Fruit fly (Drosophila melanogaster) whole organism, embryonic: ENCODE results near the gene CG4615.

Experiments
- Abd-B ChIP-seq: fragments of 200-800 bp; sonication (Bioruptor generic); optimal IDR thresholded peaks from 2 replicates; lab custom pipeline; 2018; ENCODE audit warnings: missing biosample characterization, mild to moderate bottlenecking, missing genetic modification characterization, moderate library complexity
- Aef1 ChIP-seq: fragments of 200-800 bp; sonication (Bioruptor generic); IDR thresholded peaks from 3 replicates; pipeline ENCODE4 v1.3.6; 2022; ENCODE audit warnings: missing biosample characterization, missing genetic modification characterization
- Atf3 ChIP-seq: fragments of 200-800 bp; sonication (Bioruptor generic); optimal IDR thresholded peaks from 3 replicates; lab custom pipeline; 2016; ENCODE audit warnings: missing biosample characterization, missing genetic modification characterization
- Bteb2 ChIP-seq: fragments of 200-800 bp; sonication (Bioruptor generic); optimal IDR thresholded peaks from 2 replicates; lab custom pipeline; 2016; ENCODE audit warnings: missing biosample characterization, missing genetic modification characterization
- CG11560 ChIP-seq: fragments of 200-800 bp; sonication (Bioruptor generic); IDR thresholded peaks from 3 replicates; pipeline ENCODE4 v1.3.6; 2022; ENCODE audit warnings: missing biosample characterization, missing genetic modification characterization
- CG13123 ChIP-seq: fragments of 200-800 bp; sonication (Bioruptor generic); optimal IDR thresholded peaks from 2 replicates; lab custom pipeline; 2016; ENCODE audit warnings: missing biosample characterization, missing genetic modification characterization
- CG13424 ChIP-seq: fragments of 200-800 bp; sonication (Bioruptor generic); optimal IDR thresholded peaks from 2 replicates; lab custom pipeline; 2019; ENCODE audit warnings: missing biosample characterization, mild to moderate bottlenecking, missing genetic modification characterization, moderate library complexity
- CG13894 ChIP-seq: fragments of 200-800 bp; sonication (Bioruptor generic); optimal IDR thresholded peaks from 3 replicates; lab custom pipeline; 2018; ENCODE audit warnings: missing biosample characterization, mild to moderate bottlenecking, missing genetic modification characterization, moderate library complexity
- CG15269 ChIP-seq: fragments of 200-800 bp; sonication (Bioruptor generic); optimal IDR thresholded peaks from 2 replicates; lab custom pipeline; 2018; ENCODE audit warnings: missing biosample characterization, mild to moderate bottlenecking, missing genetic modification characterization, moderate library complexity
- CG16813 ChIP-seq: fragments of 200-800 bp; sonication (Bioruptor generic); IDR thresholded peaks from 3 replicates; pipeline ENCODE4 v1.3.6; 2022; ENCODE audit warnings: missing biosample characterization, missing genetic modification characterization; ENCODE audit not compliant: partially characterized antibody
- CG16815 ChIP-seq: fragments of 200-800 bp; sonication (Bioruptor generic); optimal IDR thresholded peaks from 3 replicates; lab custom pipeline; 2017; ENCODE audit warnings: missing biosample characterization, mild to moderate bottlenecking, missing genetic modification characterization
- CG2129 ChIP-seq: fragments of 200-800 bp; sonication (Bioruptor generic); IDR thresholded peaks from 2 replicates; pipeline ENCODE4 v1.3.6; 2022; ENCODE audit warnings: missing biosample characterization, missing genetic modification characterization; ENCODE audit not compliant: partially characterized antibody
- CG2199 ChIP-seq: fragments of 200-800 bp; sonication (Bioruptor generic); IDR thresholded peaks from 3 replicates; pipeline ENCODE4 v1.3.6; 2022; ENCODE audit warnings: missing biosample characterization, missing genetic modification characterization
- CG2712 ChIP-seq: fragments of 200-800 bp; optimal IDR thresholded peaks from 3 replicates; lab custom pipeline; 2019; ENCODE audit warnings: missing biosample characterization, mild to moderate bottlenecking, missing genetic modification characterization, moderate library complexity
- CG30431 ChIP-seq: fragments of 200-800 bp; sonication (Bioruptor generic); optimal IDR thresholded peaks from 2 replicates; lab custom pipeline; 2017; ENCODE audit warnings: missing biosample characterization, missing genetic modification characterization
- CG3065 ChIP-seq: fragments of 200-800 bp; sonication (Bioruptor generic); optimal IDR thresholded peaks from 2 replicates; lab custom pipeline; 2016; ENCODE audit warnings: missing biosample characterization, missing genetic modification characterization
- CG3281 ChIP-seq: fragments of 200-800 bp; sonication (Bioruptor generic); optimal IDR thresholded peaks from 3 replicates; lab custom pipeline; 2017; ENCODE audit warnings: missing biosample characterization, mild to moderate bottlenecking, missing genetic modification characterization
- CG42726 ChIP-seq: fragments of 200-800 bp; sonication (Bioruptor generic); IDR thresholded peaks from 2 replicates; pipeline ENCODE4 v1.3.6; 2022; ENCODE audit warnings: missing biosample characterization, missing genetic modification characterization; ENCODE audit not compliant: partially characterized antibody
- CG7357 ChIP-seq: fragments of 200-800 bp; sonication (Bioruptor generic); IDR thresholded peaks from 3 replicates; pipeline ENCODE4 v1.3.6; 2022; ENCODE audit warnings: missing biosample characterization, missing genetic modification characterization
- CG9609 ChIP-seq: fragments of 200-800 bp; sonication (Bioruptor generic); optimal IDR thresholded peaks from 3 replicates; lab custom pipeline; 2016; ENCODE audit warnings: missing biosample characterization, missing genetic modification characterization
- Camta ChIP-seq: fragments of 200-800 bp; sonication (Bioruptor generic); optimal IDR thresholded peaks from 2 replicates; lab custom pipeline; 2016; ENCODE audit warnings: missing biosample characterization, missing genetic modification characterization
- Chrac-16 ChIP-seq: fragments of 200-800 bp; sonication (Bioruptor generic); optimal IDR thresholded peaks from 3 replicates; lab custom pipeline; 2016; ENCODE audit warnings: missing biosample characterization, missing genetic modification characterization
- CoRest ChIP-seq: fragments of 200-800 bp; sonication (Bioruptor generic); optimal IDR thresholded peaks from 3 replicates; lab custom pipeline; 2018; ENCODE audit warnings: missing biosample characterization, mild to moderate bottlenecking, missing genetic modification characterization, moderate library complexity
- Deaf1 ChIP-seq: fragments of 200-800 bp; optimal IDR thresholded peaks from 3 replicates; lab custom pipeline; 2019; ENCODE audit warnings: missing biosample characterization, mild to moderate bottlenecking, missing genetic modification characterization, moderate library complexity
- E2f1 ChIP-seq: fragments of 200-800 bp; sonication (Bioruptor generic); IDR thresholded peaks from 2 replicates; pipeline ENCODE4 v1.3.6; 2022; ENCODE audit warnings: missing biosample characterization, missing genetic modification characterization
- Hr51 ChIP-seq, 2 experiments: fragments of 200-800 bp; sonication (Bioruptor generic); optimal IDR thresholded peaks; 2 replicates in 1 of 2; 3 replicates in 1 of 2; lab custom pipeline; 2016 to 2018; ENCODE audit warnings: missing biosample characterization in 2 of 2, missing genetic modification characterization in 2 of 2, mild to moderate bottlenecking in 1 of 2, moderate library complexity in 1 of 2
- Oli ChIP-seq: fragments of 200-800 bp; sonication (Bioruptor generic); optimal IDR thresholded peaks from 2 replicates; lab custom pipeline; 2018; ENCODE audit warnings: missing biosample characterization, mild to moderate bottlenecking, missing genetic modification characterization, moderate library complexity
- Opbp ChIP-seq: fragments of 200-800 bp; sonication (Bioruptor generic); IDR thresholded peaks from 3 replicates; pipeline ENCODE4 v1.3.6; 2022; ENCODE audit warnings: missing biosample characterization, missing genetic modification characterization; ENCODE audit not compliant: partially characterized antibody
- bowl ChIP-seq: fragments of 200-800 bp; sonication (Bioruptor generic); IDR thresholded peaks from 2 replicates; pipeline ENCODE4 v1.3.6; 2022; ENCODE audit warnings: missing biosample characterization, missing genetic modification characterization
- chif ChIP-seq, 2 experiments: fragments of 200-800 bp; sonication (Bioruptor generic); optimal IDR thresholded peaks; 3 replicates each; lab custom pipeline; 2016; ENCODE audit warnings: missing biosample characterization in 2 of 2, missing genetic modification characterization in 2 of 2
- chm ChIP-seq: fragments of 200-800 bp; sonication (Bioruptor generic); IDR thresholded peaks from 2 replicates; pipeline ENCODE4 v1.3.6; 2022; ENCODE audit warnings: missing biosample characterization, missing genetic modification characterization
- dmrt11E ChIP-seq: fragments of 200-800 bp; sonication (Bioruptor generic); optimal IDR thresholded peaks from 3 replicates; lab custom pipeline; 2018; ENCODE audit warnings: missing biosample characterization, mild to moderate bottlenecking, missing genetic modification characterization, moderate library complexity
- en ChIP-seq: fragments of 200-800 bp; sonication (Bioruptor generic); optimal IDR thresholded peaks from 2 replicates; lab custom pipeline; 2016; ENCODE audit warnings: missing biosample characterization, missing genetic modification characterization
- gcm ChIP-seq: fragments of 200-800 bp; sonication (Bioruptor generic); optimal IDR thresholded peaks from 2 replicates; lab custom pipeline; 2019; ENCODE audit warnings: missing biosample characterization, mild to moderate bottlenecking, missing genetic modification characterization, moderate library complexity
- gcm2 ChIP-seq: fragments of 200-800 bp; sonication (Bioruptor generic); optimal IDR thresholded peaks from 2 replicates; lab custom pipeline; 2016; ENCODE audit warnings: missing biosample characterization, missing genetic modification characterization
- gt ChIP-seq: fragments of 200-800 bp; sonication (Bioruptor generic); IDR thresholded peaks from 2 replicates; pipeline ENCODE4 v1.3.6; 2022; ENCODE audit warnings: missing biosample characterization, missing genetic modification characterization
- lola ChIP-seq, 3 experiments: fragments of >200 bp in 2 of 3; fragments of 200-800 bp in 1 of 3; sonication (Bioruptor generic) in 1 of 3; optimal IDR thresholded peaks; 2 replicates each; lab custom pipeline; 2017 to 2019; ENCODE audit warnings: missing biosample characterization in 3 of 3, missing genetic modification characterization in 3 of 3, mild to moderate bottlenecking in 1 of 3, moderate library complexity in 1 of 3
- maf-S ChIP-seq: fragments of 200-800 bp; sonication (Bioruptor generic); optimal IDR thresholded peaks from 2 replicates; lab custom pipeline; 2016; ENCODE audit warnings: missing biosample characterization, missing genetic modification characterization
- mld ChIP-seq: fragments of 200-800 bp; sonication (Bioruptor generic); IDR thresholded peaks from 3 replicates; pipeline ENCODE4 v1.3.6; 2022; ENCODE audit warnings: missing biosample characterization, missing genetic modification characterization; ENCODE audit not compliant: partially characterized antibody
- nerfin-1 ChIP-seq: fragments of 200-800 bp; sonication (Bioruptor generic); optimal IDR thresholded peaks from 3 replicates; lab custom pipeline; 2019; ENCODE audit warnings: missing biosample characterization, mild to moderate bottlenecking, missing genetic modification characterization, moderate library complexity
- prd ChIP-seq, 3 experiments: fragments of >200 bp in 2 of 3; fragments of 200-800 bp in 1 of 3; sonication (Bioruptor generic) in 1 of 3; optimal IDR thresholded peaks in 2 of 3; IDR thresholded peaks in 1 of 3; 2 replicates in 2 of 3; 3 replicates in 1 of 3; pipeline versions ENCODE4 v1.3.6 to Lab custom; 2017 to 2022; ENCODE audit warnings: missing biosample characterization in 1 of 3, missing genetic modification characterization in 1 of 3
- pzg ChIP-seq: fragments of 200-800 bp; sonication (Bioruptor generic); optimal IDR thresholded peaks from 3 replicates; lab custom pipeline; 2018; ENCODE audit warnings: missing biosample characterization, mild to moderate bottlenecking, missing genetic modification characterization, moderate library complexity
- sc ChIP-seq, 3 experiments: fragments of >200 bp in 2 of 3; fragments of 200-800 bp in 1 of 3; sonication (Bioruptor generic) in 1 of 3; optimal IDR thresholded peaks; 2 replicates in 2 of 3; 3 replicates in 1 of 3; lab custom pipeline; 2017; ENCODE audit warnings: mild to moderate bottlenecking in 1 of 3, missing biosample characterization in 1 of 3, missing genetic modification characterization in 1 of 3, missing genetic modification reagents in 1 of 3
- ssp ChIP-seq: fragments of 200-800 bp; sonication (Bioruptor generic); IDR thresholded peaks from 2 replicates; pipeline ENCODE4 v1.3.6; 2022; ENCODE audit warnings: missing biosample characterization, missing genetic modification characterization
- trem ChIP-seq: fragments of 200-800 bp; optimal IDR thresholded peaks from 3 replicates; lab custom pipeline; 2019; ENCODE audit warnings: missing biosample characterization, mild to moderate bottlenecking, missing genetic modification characterization, moderate library complexity
- tup ChIP-seq: fragments of 200-800 bp; sonication (Bioruptor generic); optimal IDR thresholded peaks from 2 replicates; lab custom pipeline; 2016; ENCODE audit warnings: missing biosample characterization, mild to moderate bottlenecking, missing genetic modification characterization, moderate library complexity
- zfh1 ChIP-seq: fragments of 200-800 bp; sonication (Bioruptor generic); IDR thresholded peaks from 3 replicates; pipeline ENCODE4 v1.3.6; 2022; ENCODE audit warnings: missing biosample characterization, missing genetic modification characterization

CG4615 gene

DNA sequence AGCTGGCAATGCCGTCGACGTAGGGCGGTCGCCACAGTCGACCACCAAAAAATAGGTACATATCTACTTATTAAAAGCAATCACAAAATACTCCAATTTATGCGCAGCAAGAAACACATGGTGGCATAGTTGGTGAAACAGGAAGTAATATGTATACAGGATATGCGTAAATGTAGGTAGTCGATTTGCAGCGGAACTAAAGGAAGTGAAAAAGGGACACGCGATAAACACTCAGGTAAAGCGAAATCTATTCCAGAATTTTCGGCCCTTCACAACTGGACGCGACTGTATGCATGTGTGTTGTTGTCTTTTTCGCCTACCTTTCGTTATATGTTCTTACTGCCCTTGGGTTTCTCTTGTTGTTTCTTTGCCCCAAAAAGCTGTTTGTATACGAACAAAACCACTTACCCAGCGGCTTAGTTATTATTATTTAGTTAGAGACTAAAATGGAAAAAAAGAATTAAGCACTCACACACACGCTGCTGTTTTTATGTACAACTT, 5.6 kb downstream of the CG4615 start:
- peak; percentile 89 for TF ChIP-seq Oli (tag; lab: Kevin White, UChicago)
- peak; percentile 70 for TF ChIP-seq Camta (GFP tag; lab: Kevin White, UChicago)
- peak; percentile 56 for TF ChIP-seq ssp (GFP tag; lab: Robert Waterston, UW)
- TF ChIP-seq E2f1 = peak; percentile 62
- TF ChIP-seq Abd-B (GFP tag; lab: Kevin White, UChicago) = peak; percentile 69
- peak; percentile 54 for TF ChIP-seq trem
- peak; percentile 69 for TF ChIP-seq maf-S (GFP tag; lab: Kevin White, UChicago)
- peak; percentile 78 for TF ChIP-seq dmrt11E (tag; lab: Kevin White, UChicago)
- TF ChIP-seq CG3281 (GFP tag; lab: Kevin White, UChicago) = peak; percentile 88
- no peak for TF ChIP-seq CG2129 (GFP tag; lab: Robert Waterston, UW)
- TF ChIP-seq prd (optimal IDR thresholded peaks at IDR 0.05; lab: Kevin White, UChicago) = no peak
- TF ChIP-seq prd (GFP tag; IDR thresholded peaks at IDR 0.05; lab: Robert Waterston, UW) = peak; percentile 76
- peak; percentile 75 for TF ChIP-seq Chrac-16 (GFP tag; lab: Kevin White, UChicago)
- TF ChIP-seq CG13123 (GFP tag; lab: Kevin White, UChicago) = no peak
- TF ChIP-seq tup (GFP tag; lab: Kevin White, UChicago) = peak; percentile 2
- TF ChIP-seq CG13894 (tag; lab: Kevin White, UChicago) = peak; percentile 77
- peak; percentile 69 to 87 for TF ChIP-seq Hr51 (GFP tag; optimal IDR thresholded peaks at IDR 0.05; lab: Kevin White, UChicago)
- peak; percentile 78 for TF ChIP-seq nerfin-1 (tag; lab: Kevin White, UChicago)
- peak; percentile 73 for TF ChIP-seq gcm (GFP tag; lab: Kevin White, UChicago)
- peak; percentile 87 for TF ChIP-seq CG2712 (tag; lab: Kevin White, UChicago)
- TF ChIP-seq CG2199 (GFP tag; lab: Robert Waterston, UW) = peak; percentile 57; the same call in 1 of the 3 replicates
- peak; percentile 45 for TF ChIP-seq Atf3 (GFP tag; lab: Kevin White, UChicago)
- TF ChIP-seq chm (GFP tag; lab: Robert Waterston, UW) = peak; percentile 52
- TF ChIP-seq CG7357 = peak; percentile 68; the same call in 2 of the 3 replicates
- TF ChIP-seq CG13424 (tag; lab: Kevin White, UChicago) = peak; percentile 91
- peak; percentile 68 for TF ChIP-seq CG9609
- TF ChIP-seq zfh1 = peak; percentile 63; the same call in 2 of the 3 replicates
- no peak for TF ChIP-seq CG42726 (GFP tag; lab: Robert Waterston, UW)
- TF ChIP-seq CG3065 = no peak
- TF ChIP-seq Bteb2 (GFP tag; lab: Kevin White, UChicago) = peak; percentile 56
- TF ChIP-seq CoRest (tag; lab: Kevin White, UChicago) = peak; percentile 89
- peak; percentile 76 for TF ChIP-seq CG16815
- peak in 1 of 3 experiments; percentile 85 for TF ChIP-seq lola (GFP tag; optimal IDR thresholded peaks at IDR 0.05; lab: Kevin White, UChicago)
- peak; percentile 3 for TF ChIP-seq pzg
- TF ChIP-seq bowl = peak; percentile 44; the same call in 1 of the 2 replicates
- TF ChIP-seq CG15269 (tag; lab: Kevin White, UChicago) = peak; percentile 92
- TF ChIP-seq CG11560 (tag; lab: Robert Waterston, UW) = 0 out of 3 replicates have a peak, but pooled peaks have one; percentile 51
- peak; percentile 67; the same call in 2 of the 3 replicates for TF ChIP-seq Aef1 (GFP tag; lab: Robert Waterston, UW)
- peak; percentile 72 for TF ChIP-seq CG30431 (GFP tag; lab: Kevin White, UChicago)
- TF ChIP-seq mld = no peak
- no peak for TF ChIP-seq sc (optimal IDR thresholded peaks at IDR 0.05; lab: Kevin White, UChicago)
- TF ChIP-seq sc (GFP tag; optimal IDR thresholded peaks at IDR 0.05; lab: Kevin White, UChicago) = peak; percentile 51
- TF ChIP-seq Deaf1 (tag; lab: Kevin White, UChicago) = peak; percentile 63
- TF ChIP-seq gt (GFP tag; lab: Robert Waterston, UW) = no peak
- TF ChIP-seq CG16813 (GFP tag; lab: Robert Waterston, UW) = no peak
- TF ChIP-seq Opbp (GFP tag; lab: Robert Waterston, UW) = no peak
- TF ChIP-seq en (GFP tag; lab: Kevin White, UChicago) = peak; percentile 35
- TF ChIP-seq chif (GFP tag; optimal IDR thresholded peaks at IDR 0.05; lab: Kevin White, UChicago) = peak; percentile 66 to 82
- TF ChIP-seq gcm2 (GFP tag; lab: Kevin White, UChicago) = peak; percentile 77
